Fruit fly (Drosophila melanogaster): ENCODE measurements around the gene Usp2.

Gene Usp2

dm6 chrX:22510776-22511175 is 55.2 kb downstream of the Usp2 start:
- TF ChIP-seq tna (GFP tag; IDR thresholded peaks at IDR 0.05; ENCODE audit: partially characterized antibody) (peak; percentile 33; the same call in 1 of the 2 replicates), E2f1 (GFP tag; IDR thresholded peaks at IDR 0.05) (no peak), zfh2 (GFP tag; optimal IDR thresholded peaks at IDR 0.05) (no peak), CG14860 (GFP tag; IDR thresholded peaks at IDR 0.05; ENCODE audit: partially characterized antibody) (peak; percentile 40; the same call in 2 of the 3 replicates), maf-S (GFP tag; optimal IDR thresholded peaks at IDR 0.05) (no peak), CG12299 (tag; optimal IDR thresholded peaks at IDR 0.05) (no peak), Pdp1 (GFP tag; optimal IDR thresholded peaks at IDR 0.05) (no peak), CG5180 (GFP tag; optimal IDR thresholded peaks at IDR 0.05) (no peak), CG6689 (GFP tag; IDR thresholded peaks at IDR 0.05) (no peak), Mrtf (GFP tag; IDR thresholded peaks at IDR 0.05) (no peak), nerfin-2 (GFP tag; IDR thresholded peaks at IDR 0.05; ENCODE audit: partially characterized antibody) (peak; percentile 62), ato (GFP tag; IDR thresholded peaks at IDR 0.05; ENCODE audit: partially characterized antibody) (no peak), rib (GFP tag; IDR thresholded peaks at IDR 0.05) (no peak), hb (GFP tag; IDR thresholded peaks at IDR 0.05; ENCODE audit: partially characterized antibody) (peak; percentile 54; the same call in 1 of the 3 replicates)

- TF ChIP-seq ci (GFP tag; IDR thresholded peaks at IDR 0.05): 0 out of 3 replicates have a peak, but pooled peaks have one; percentile 9
- peak; percentile 55 for TF ChIP-seq cg (GFP tag; optimal IDR thresholded peaks at IDR 0.05)
- TF ChIP-seq Deaf1 (tag; optimal IDR thresholded peaks at IDR 0.05): peak; percentile 6
- TF ChIP-seq Blimp-1 (GFP tag; optimal IDR thresholded peaks at IDR 0.05): peak; percentile 86
- TF ChIP-seq pum (GFP tag; optimal IDR thresholded peaks at IDR 0.05): no peak
- no peak for TF ChIP-seq CG4854 (GFP tag; optimal IDR thresholded peaks at IDR 0.05)
- TF ChIP-seq CG12769 (tag; optimal IDR thresholded peaks at IDR 0.05): peak; percentile 25
- TF ChIP-seq bowl (GFP tag; IDR thresholded peaks at IDR 0.05): no peak
Measured at dm6 chrX:22512071-22512470, 56.5 kb downstream of the Usp2 start.

- TF ChIP-seq GATAe (GFP tag; conservative IDR thresholded peaks at IDR 0.05) (no peak), oc (tag; optimal IDR thresholded peaks at IDR 0.05) (peak; percentile 41), CG13287 (GFP tag; IDR thresholded peaks at IDR 0.05; ENCODE audit: partially characterized antibody) (peak; percentile 13; the same call in 1 of the 2 replicates), Deaf1 (tag; optimal IDR thresholded peaks at IDR 0.05) (peak; percentile 39), sens (GFP tag) (peak; percentile 48), gt (GFP tag; IDR thresholded peaks at IDR 0.05) (no peak), ci (GFP tag; IDR thresholded peaks at IDR 0.05) (0 out of 3 replicates have a peak, but pooled peaks have one; percentile 1), ERR (GFP tag; optimal IDR thresholded peaks at IDR 0.05) (no peak), Lim3 (GFP tag; IDR thresholded peaks at IDR 0.05) (no peak), Elba2 (GFP tag; optimal IDR thresholded peaks at IDR 0.05) (no peak), Sry-δ (GFP tag; optimal IDR thresholded peaks at IDR 0.05) (no peak), sd (tag; optimal IDR thresholded peaks at IDR 0.05) (peak; percentile 21), CG10147 (GFP tag; optimal IDR thresholded peaks at IDR 0.05) (no peak), Sox100B (GFP tag; optimal IDR thresholded peaks at IDR 0.05) (no peak), chinmo (GFP tag; IDR thresholded peaks at IDR 0.05; ENCODE audit: partially characterized antibody) (0 out of 4 replicates have a peak, but pooled peaks have one; percentile 45), CG15601 (tag; optimal IDR thresholded peaks at IDR 0.05) (peak; percentile 97), CG15269 (tag; optimal IDR thresholded peaks at IDR 0.05) (peak; percentile 36), nmo (GFP tag; optimal IDR thresholded peaks at IDR 0.05) (no peak), Ada2b (GFP tag; IDR thresholded peaks at IDR 0.05) (no peak), B-H2 (GFP tag; optimal IDR thresholded peaks at IDR 0.05) (no peak), Jarid2 (GFP tag; optimal IDR thresholded peaks at IDR 0.05) (peak; percentile 42), CG31441 (GFP tag; IDR thresholded peaks at IDR 0.05) (no peak)
Measured at dm6 chrX:22514948-22515347, 59.3 kb downstream of the Usp2 start, which contains the start of gene CG17600. Gene CG17600 (plus strand): TSS chrX:22515197.
